Worm (Caenorhabditis elegans): ENCODE measurements around the gene chin-1.

Gene chin-1

ce11 chrIII:1026261-1026660, 10.8 kb downstream of the chin-1 start, which contains the start of gene clc-25:
Gene clc-25, minus strand, starts transcription at chrIII:1026361.
- TF ChIP-seq ceh-40 (GFP tag; IDR thresholded peaks at IDR 0.05) (no peak), B0261.1 (tag; optimal IDR thresholded peaks at IDR 0.05) (no peak), cebp-1 (GFP tag; IDR thresholded peaks at IDR 0.05) (no peak; the same call in 1 of the 2 replicates), cebp-1 (tag; optimal IDR thresholded peaks at IDR 0.05) (peak; percentile 33), C06A6.2 (GFP tag; conservative IDR thresholded peaks at IDR 0.05) (no peak), nhr-80 (tag; optimal IDR thresholded peaks at IDR 0.05) (peak; percentile 19)

- TF ChIP-seq athp-1 (tag; optimal IDR thresholded peaks at IDR 0.05) (no peak), nhr-80 (tag; optimal IDR thresholded peaks at IDR 0.05) (peak; percentile 20), die-1 (tag; optimal IDR thresholded peaks at IDR 0.05) (no peak), tbx-9 (tag; optimal IDR thresholded peaks at IDR 0.05; ENCODE audit: borderline replicate concordance) (no peak)
These were observed 16.3 kb downstream of the chin-1 start, which contains the start of gene clc-23 for ce11 chrIII:1020732-1021131. Gene clc-23, plus strand, starts transcription at chrIII:1020954.

- TF ChIP-seq mcd-1 (GFP tag; IDR thresholded peaks at IDR 0.05) (no peak), zfh-2 (GFP tag; conservative IDR thresholded peaks at IDR 0.05) (no peak), aptf-2 (GFP tag; conservative IDR thresholded peaks at IDR 0.05) (no peak), hrde-1 (tag; optimal IDR thresholded peaks at IDR 0.05; ENCODE audit: borderline replicate concordance) (no peak), mxl-1 (tag; optimal IDR thresholded peaks at IDR 0.05) (no peak), ztf-28 (GFP tag; IDR thresholded peaks at IDR 0.05) (no peak), hmg-1.2 (GFP tag; IDR thresholded peaks at IDR 0.05) (no peak), Y53G8AR.9 (GFP tag; conservative IDR thresholded peaks at IDR 0.05) (no peak), ztf-3 (GFP tag; optimal IDR thresholded peaks at IDR 0.05) (no peak), D2030.7 (GFP tag; IDR thresholded peaks at IDR 0.05) (no peak), F57A8.1 (GFP tag; optimal IDR thresholded peaks at IDR 0.05) (no peak), F52B5.7 (tag; optimal IDR thresholded peaks at IDR 0.05) (no peak), repo-1 (tag; optimal IDR thresholded peaks at IDR 0.05) (no peak), let-526 (GFP tag; IDR thresholded peaks at IDR 0.05) (no peak), attf-6 (GFP tag; IDR thresholded peaks at IDR 0.05) (no peak)
These were observed 20.9 kb downstream of the chin-1 start, which contains the start of gene Y34F4.3 for ce11 chrIII:1016080-1016479. Gene Y34F4.3, minus strand, starts transcription at chrIII:1016180.

ce11 chrIII:1009775-1010174, 27.2 kb downstream of the chin-1 start, which contains the start of gene clc-24:
Gene clc-24, plus strand, starts transcription at chrIII:1010037.
- no peak for TF ChIP-seq F33H1.4 (GFP tag; IDR thresholded peaks at IDR 0.05)
- TF ChIP-seq Y95B8A.8 (GFP tag; IDR thresholded peaks at IDR 0.05), result no peak
- no peak for TF ChIP-seq snpc-1.1 (tag; optimal IDR thresholded peaks at IDR 0.05; ENCODE audit: insufficient read depth)
- TF ChIP-seq fkh-3 (tag; optimal IDR thresholded peaks at IDR 0.05), result no peak
- no peak for TF ChIP-seq lin-40 (tag; optimal IDR thresholded peaks at IDR 0.05)
- TF ChIP-seq ceh-91 (GFP tag; IDR thresholded peaks at IDR 0.05), result no peak
- no peak for TF ChIP-seq mxl-1 (tag; optimal IDR thresholded peaks at IDR 0.05)
- TF ChIP-seq F23B12.7 (tag; optimal IDR thresholded peaks at IDR 0.05; ENCODE audit: insufficient read depth), result no peak
- no peak for TF ChIP-seq nhr-120 (GFP tag; IDR thresholded peaks at IDR 0.05)
- peak; percentile 50 for TF ChIP-seq zfh-2 (GFP tag; conservative IDR thresholded peaks at IDR 0.05)
- TF ChIP-seq egrh-3 (GFP tag; IDR thresholded peaks at IDR 0.05), result peak; percentile 26; the same call in 1 of the 2 replicates
- no peak for TF ChIP-seq hlh-12 (tag; optimal IDR thresholded peaks at IDR 0.05)
- no peak for TF ChIP-seq ekl-4 (GFP tag; IDR thresholded peaks at IDR 0.05)
- no peak for TF ChIP-seq unc-62 (GFP tag; optimal IDR thresholded peaks at IDR 0.05)
- TF ChIP-seq tlf-1 (GFP tag; optimal IDR thresholded peaks at IDR 0.05), result no peak
- TF ChIP-seq T26A5.8 (tag; optimal IDR thresholded peaks at IDR 0.05), result no peak
- TF ChIP-seq nfya-1 (tag; optimal IDR thresholded peaks at IDR 0.05; ENCODE audit: borderline replicate concordance, insufficient read depth), result no peak
- TF ChIP-seq F39B2.1 (GFP tag; IDR thresholded peaks at IDR 0.05), result no peak
- TF ChIP-seq sea-2 (GFP tag; IDR thresholded peaks at IDR 0.05), result no peak
- TF ChIP-seq tbp1 (GFP tag; optimal IDR thresholded peaks at IDR 0.05), result peak; percentile 80
- TF ChIP-seq B0336.3 (GFP tag; IDR thresholded peaks at IDR 0.05), result no peak
- TF ChIP-seq dpl-1 (GFP tag; optimal IDR thresholded peaks at IDR 0.05), result no peak
- no peak for TF ChIP-seq ceh-40 (GFP tag; IDR thresholded peaks at IDR 0.05)
- TF ChIP-seq F52B5.7 (tag; optimal IDR thresholded peaks at IDR 0.05), result no peak
- peak; percentile 3 for TF ChIP-seq rpc-1 (optimal IDR thresholded peaks at IDR 0.05)
- TF ChIP-seq rpc-1 (tag; optimal IDR thresholded peaks at IDR 0.05), result peak; percentile 58

Measured in whole organism, young adult.